Fruit fly (Drosophila melanogaster) whole organism, wandering third instar larva: ENCODE data around the gene aus.

Experiments
- Dif ChIP-seq: fragments of 200-275, 200-300 bp; sonication (Bioruptor generic); optimal IDR thresholded peaks from 2 replicates; lab custom pipeline; 2018; ENCODE audit warnings: missing biosample characterization, missing genetic modification characterization; ENCODE audit not compliant: partially characterized antibody
- tai ChIP-seq: sonication (Bioruptor generic); optimal IDR thresholded peaks from 2 replicates; lab custom pipeline; 2016; ENCODE audit warnings: missing biosample characterization, missing genetic modification characterization
- woc ChIP-seq: sonication (Bioruptor generic); optimal IDR thresholded peaks from 2 replicates; lab custom pipeline; 2016; ENCODE audit warnings: missing biosample characterization, mild to moderate bottlenecking, missing genetic modification characterization

- TF ChIP-seq woc (GFP tag; lab: Kevin White, UChicago) (no peak), tai (GFP tag; lab: Kevin White, UChicago) (no peak), Dif (GFP tag; lab: Kevin White, UChicago) (no peak)
Measured at dm6 chr3R:21338313-21338921, 11.0 kb downstream of the aus start.
